Fruit fly (Drosophila melanogaster) whole organism, wandering third instar larva: ENCODE results near the gene Obp69a.
A peak's percentile ranks its signal among the peaks of the same experiment; 100 is the strongest.

ENCODE experiments used
- CG32264 ChIP-seq: fragments of 200-800 bp; sonication (Bioruptor generic); optimal IDR thresholded peaks from 2 replicates; lab custom pipeline; 2016; ENCODE audit warnings: missing biosample characterization, missing genetic modification characterization
- CrebA ChIP-seq: fragments of 200-800 bp; sonication (Bioruptor generic); optimal IDR thresholded peaks from 2 replicates; lab custom pipeline; 2016; ENCODE audit warnings: missing biosample characterization, mild to moderate bottlenecking, missing genetic modification characterization, borderline replicate concordance
- Dfd ChIP-seq: fragments of >200 bp; optimal IDR thresholded peaks from 2 replicates; lab custom pipeline; 2017; ENCODE audit warnings: missing biosample characterization, missing genetic modification characterization
- Dif ChIP-seq: fragments of 200-275, 200-300 bp; sonication (Bioruptor generic); optimal IDR thresholded peaks from 2 replicates; lab custom pipeline; 2018; ENCODE audit warnings: missing biosample characterization, missing genetic modification characterization; ENCODE audit not compliant: partially characterized antibody
- Hr78 ChIP-seq: fragments of >200 bp; optimal IDR thresholded peaks from 2 replicates; lab custom pipeline; 2017; ENCODE audit warnings: missing biosample characterization, missing genetic modification characterization
- Jra ChIP-seq: sonication (Bioruptor generic); optimal IDR thresholded peaks from 2 replicates; lab custom pipeline; 2016; ENCODE audit warnings: missing biosample characterization, missing genetic modification characterization
- OdsH ChIP-seq: fragments of 200-800 bp; sonication (Bioruptor generic); optimal IDR thresholded peaks from 2 replicates; lab custom pipeline; 2016; ENCODE audit warnings: missing biosample characterization, mild to moderate bottlenecking, missing genetic modification characterization
- br ChIP-seq: fragments of 200-800 bp; sonication (Bioruptor generic); optimal IDR thresholded peaks from 2 replicates; lab custom pipeline; 2016; ENCODE audit warnings: missing biosample characterization, missing genetic modification characterization
- dl ChIP-seq, 2 experiments: fragments of 175-275, 200-275 bp in 1 of 2; fragments of 200-275 bp in 1 of 2; sonication (Bioruptor generic); optimal IDR thresholded peaks; lab custom pipeline; 2018; ENCODE audit warnings: mild to moderate bottlenecking in 2 of 2, missing biosample characterization in 2 of 2, missing genetic modification characterization in 2 of 2, moderate library complexity in 2 of 2; ENCODE audit not compliant: partially characterized antibody in 2 of 2, insufficient read depth in 1 of 2
- h ChIP-seq: fragments of 200-800 bp; sonication (Bioruptor generic); optimal IDR thresholded peaks from 3 replicates; lab custom pipeline; 2016; ENCODE audit warnings: missing biosample characterization, mild to moderate bottlenecking, missing genetic modification characterization
- psq ChIP-seq: fragments of 200-800 bp; sonication (Bioruptor generic); optimal IDR thresholded peaks from 3 replicates; lab custom pipeline; 2017; ENCODE audit warnings: missing biosample characterization, mild to moderate bottlenecking, missing genetic modification characterization, moderate library complexity

dm6 chr3L:12391240-12391843 is 4.6 kb upstream of the Obp69a start, which contains the start of gene Ncc69:
- TF ChIP-seq Jra = no peak
- TF ChIP-seq h (GFP tag; lab: Kevin White, UChicago) = no peak
- TF ChIP-seq Hr78 = no peak
- no peak for TF ChIP-seq Dfd (GFP tag; lab: Kevin White, UChicago)
- peak; percentile 3 for TF ChIP-seq psq (GFP tag; lab: Kevin White, UChicago)
- no peak for TF ChIP-seq dl (GFP tag; optimal IDR thresholded peaks at IDR 0.05; lab: Kevin White, UChicago; ENCODE audit: insufficient read depth in 1 of 2, partially characterized antibody in 2 of 2)
- TF ChIP-seq br (GFP tag; lab: Kevin White, UChicago) = no peak
- TF ChIP-seq CrebA (GFP tag; lab: Kevin White, UChicago) = peak; percentile 30
- TF ChIP-seq CG32264 = no peak
- TF ChIP-seq Dif (GFP tag; lab: Kevin White, UChicago) = peak; percentile 56
- no peak for TF ChIP-seq OdsH (GFP tag; lab: Kevin White, UChicago)
